Worm (Caenorhabditis elegans) whole organism, mixed stage, embryonic: ENCODE data around the gene rabr-3.

Experiments
- elt-3 ChIP-seq: fragments of 150-350 bp; optimal IDR thresholded peaks from 2 replicates; lab custom pipeline; 2014; ENCODE audit warnings: missing biosample characterization, missing genetic modification characterization
- ham-2 ChIP-seq: fragments of 200-800 bp; sonication (Bioruptor generic); optimal IDR thresholded peaks from 2 replicates; lab custom pipeline; 2018; ENCODE audit warnings: mild to moderate bottlenecking, missing genetic modification characterization, missing compliant biosample characterization
- snpc-4 ChIP-seq: fragments of 150-350 bp; optimal IDR thresholded peaks from 2 replicates; lab custom pipeline; 2014; ENCODE audit warnings: missing biosample characterization, missing genetic modification characterization

ce11 chrV:16198016-16198415 lies 2.5 kb downstream of the rabr-3 start, which contains the start of gene F11A5.5:
- TF ChIP-seq snpc-4 (tag; lab: Kevin White, UChicago) (no peak), elt-3 (no peak), ham-2 (no peak)
